Worm (Caenorhabditis elegans) whole organism, L3 larva: ENCODE data around the gene C01F1.5.

ENCODE experiments used
- R02D3.7 ChIP-seq: fragments of 150-350 bp; optimal IDR thresholded peaks from 2 replicates; lab custom pipeline; 2014; ENCODE audit warnings: missing biosample characterization, missing genetic modification characterization
- ama-1 ChIP-seq: fragments of 150-350 bp; optimal IDR thresholded peaks from 2 replicates; lab custom pipeline; 2018
- elt-3 ChIP-seq, 3 experiments: fragments of 150-350 bp in 1 of 3; sonication (generic microtip) in 2 of 3; optimal IDR thresholded peaks; 2 replicates in 2 of 3; 4 replicates in 1 of 3; lab custom pipeline; 2014 to 2017; ENCODE audit warnings: missing biosample characterization in 3 of 3, missing genetic modification characterization in 3 of 3
- fos-1 ChIP-seq: fragments of 150-350 bp; optimal IDR thresholded peaks from 2 replicates; lab custom pipeline; 2014; ENCODE audit warnings: missing biosample characterization, missing genetic modification characterization
- jun-1 ChIP-seq: fragments of 150-350 bp; optimal IDR thresholded peaks from 2 replicates; lab custom pipeline; 2014; ENCODE audit warnings: missing biosample characterization, missing genetic modification reagents, missing genetic modification characterization
- lin-15B ChIP-seq: fragments of 150-350 bp; optimal IDR thresholded peaks from 2 replicates; lab custom pipeline; 2014; ENCODE audit warnings: missing biosample characterization, missing genetic modification characterization
- nhr-12 ChIP-seq: fragments of 150-350 bp; optimal IDR thresholded peaks from 2 replicates; lab custom pipeline; 2014; ENCODE audit warnings: missing biosample characterization, missing genetic modification characterization
- nhr-67 ChIP-seq: fragments of 150-350 bp; optimal IDR thresholded peaks from 2 replicates; lab custom pipeline; 2014; ENCODE audit warnings: missing biosample characterization, missing genetic modification characterization

ce11 chrII:4324061-4324460, 42.4 kb upstream of the C01F1.5 start, which contains the start of gene mog-2:
- TF ChIP-seq ama-1 (lab: Kevin White, UChicago) (no peak), lin-15B (tag; lab: Kevin White, UChicago) (no peak), nhr-12 (tag; lab: Kevin White, UChicago) (no peak), fos-1 (tag; lab: Kevin White, UChicago) (no peak), jun-1 (tag; lab: Kevin White, UChicago) (no peak), elt-3 (tag; optimal IDR thresholded peaks at IDR 0.05; lab: Kevin White, UChicago) (no peak), R02D3.7 (tag; lab: Kevin White, UChicago) (no peak), nhr-67 (no peak)
